Worm (Caenorhabditis elegans): ENCODE measurements around the gene ggtb-1.
A peak's percentile ranks its signal among the peaks of the same experiment; 100 is the strongest.

Gene ggtb-1

DNA sequence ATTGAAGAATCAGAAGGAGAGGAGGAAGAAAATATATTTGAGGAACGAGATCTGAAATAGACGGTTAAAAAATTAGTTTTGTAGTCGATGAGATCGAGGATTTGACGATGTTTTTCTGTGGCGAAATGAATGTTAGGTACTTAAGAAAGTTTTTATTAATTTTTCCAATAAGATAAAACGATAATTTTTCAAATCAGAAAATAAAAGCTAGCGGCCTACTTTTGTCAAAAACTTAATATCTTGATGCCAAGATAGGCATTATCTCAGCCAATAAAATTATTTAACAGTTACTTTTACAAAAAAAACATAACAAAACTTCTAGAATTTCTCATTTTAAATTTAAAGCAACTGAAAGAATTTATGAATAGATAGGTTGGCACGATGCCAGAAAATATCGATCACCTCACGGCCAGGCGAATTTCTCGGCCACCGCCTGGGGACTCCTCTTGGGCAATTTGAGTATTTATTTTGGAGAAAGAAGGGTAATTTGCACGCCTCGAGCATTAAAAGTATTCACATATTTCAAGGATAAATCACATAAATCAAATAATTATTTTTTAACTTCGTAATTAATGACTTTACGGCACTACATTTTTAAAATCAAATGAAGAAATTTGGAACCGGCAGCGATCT, 45.8 kb upstream of the ggtb-1 start, which contains the start of gene fubl-2 (continued):
- TF ChIP-seq D2030.7 (GFP tag; IDR thresholded peaks at IDR 0.05) (peak; percentile 59; the same call in 1 of the 2 replicates), madf-8 (GFP tag; conservative IDR thresholded peaks at IDR 0.05) (no peak), nhr-120 (GFP tag; IDR thresholded peaks at IDR 0.05) (no peak), ceh-27 (GFP tag; optimal IDR thresholded peaks at IDR 0.05) (no peak), bed-1 (GFP tag; IDR thresholded peaks at IDR 0.05) (no peak), ztf-28 (GFP tag; IDR thresholded peaks at IDR 0.05) (no peak), ztf-3 (GFP tag; optimal IDR thresholded peaks at IDR 0.05) (no peak), nhr-27 (tag; optimal IDR thresholded peaks at IDR 0.05) (no peak), Y67H2A.10 (GFP tag; conservative IDR thresholded peaks at IDR 0.05) (no peak), hmg-1.2 (GFP tag; IDR thresholded peaks at IDR 0.05) (no peak; the same call in 1 of the 2 replicates)

- TF ChIP-seq lir-1 (GFP tag; conservative IDR thresholded peaks at IDR 0.05) (no peak), lsl-1 (GFP tag; optimal IDR thresholded peaks at IDR 0.05) (no peak), sptf-2 (GFP tag; optimal IDR thresholded peaks at IDR 0.05) (no peak), let-526 (GFP tag; IDR thresholded peaks at IDR 0.05) (no peak), egl-44 (GFP tag; IDR thresholded peaks at IDR 0.05) (no peak), dox-1 (GFP tag; IDR thresholded peaks at IDR 0.05) (no peak), ztf-28 (GFP tag; IDR thresholded peaks at IDR 0.05) (no peak), ceh-91 (GFP tag; IDR thresholded peaks at IDR 0.05) (no peak), Y95B8A.8 (GFP tag; IDR thresholded peaks at IDR 0.05) (no peak), B0336.3 (GFP tag; IDR thresholded peaks at IDR 0.05) (no peak), F55B11.4 (tag; optimal IDR thresholded peaks at IDR 0.05; ENCODE audit: borderline replicate concordance, insufficient read depth) (no peak), zfh-2 (GFP tag; conservative IDR thresholded peaks at IDR 0.05) (no peak), madf-3 (GFP tag; IDR thresholded peaks at IDR 0.05) (no peak), fkh-3 (tag; optimal IDR thresholded peaks at IDR 0.05) (no peak), dpff-1 (tag; optimal IDR thresholded peaks at IDR 0.05) (no peak), attf-6 (GFP tag; IDR thresholded peaks at IDR 0.05) (no peak)
Observed at ce11 chrIII:7090545-7090944, 43.0 kb upstream of the ggtb-1 start, which contains the start of gene ZK418.10. Gene ZK418.10, minus strand, starts transcription at chrIII:7090692.

- TF ChIP-seq ceh-58 (GFP tag; IDR thresholded peaks at IDR 0.05) (no peak), bed-1 (GFP tag; IDR thresholded peaks at IDR 0.05) (no peak), lsl-1 (GFP tag; optimal IDR thresholded peaks at IDR 0.05) (no peak), hsf-1 (GFP tag; IDR thresholded peaks at IDR 0.05) (no peak), aptf-3 (GFP tag; IDR thresholded peaks at IDR 0.05) (no peak), F39B2.1 (GFP tag; IDR thresholded peaks at IDR 0.05) (no peak), gei-17 (GFP tag; optimal IDR thresholded peaks at IDR 0.05) (no peak), T26A5.8 (tag; optimal IDR thresholded peaks at IDR 0.05) (no peak), nhr-80 (tag; optimal IDR thresholded peaks at IDR 0.05) (no peak), lin-26 (GFP tag; IDR thresholded peaks at IDR 0.05) (no peak), nfya-1 (tag; optimal IDR thresholded peaks at IDR 0.05; ENCODE audit: borderline replicate concordance, insufficient read depth) (no peak), snpc-1.1 (tag; optimal IDR thresholded peaks at IDR 0.05; ENCODE audit: insufficient read depth) (no peak), athp-1 (tag; optimal IDR thresholded peaks at IDR 0.05) (no peak), pbrm-1 (GFP tag; IDR thresholded peaks at IDR 0.05) (no peak), sea-2 (GFP tag; IDR thresholded peaks at IDR 0.05) (no peak), nfya-2 (GFP tag; IDR thresholded peaks at IDR 0.05) (no peak)
Observed at ce11 chrIII:7091042-7091441, 42.5 kb upstream of the ggtb-1 start, which contains the start of gene ZK418.2. Gene ZK418.2, plus strand, starts transcription at chrIII:7091342.
